Fruit fly (Drosophila melanogaster) whole organism, embryonic: ENCODE data around the gene Ilp7.
A peak's percentile ranks its signal among the peaks of the same experiment; 100 is the strongest.

Source experiments
- Ada2b ChIP-seq: fragments of 200-800 bp; sonication (Bioruptor generic); IDR thresholded peaks from 2 replicates; pipeline ENCODE4 v1.3.6; 2022; ENCODE audit warnings: missing biosample characterization, missing genetic modification characterization
- Atf-2 ChIP-seq: fragments of 200-800 bp; sonication (Bioruptor generic); optimal IDR thresholded peaks from 2 replicates; lab custom pipeline; 2016; ENCODE audit warnings: missing biosample characterization, missing genetic modification characterization
- BEAF-32 ChIP-seq: fragments of 200-800 bp; sonication (Bioruptor generic); optimal IDR thresholded peaks from 3 replicates; lab custom pipeline; 2017; ENCODE audit warnings: missing biosample characterization, missing genetic modification characterization, mild to moderate bottlenecking, moderate library complexity, missing genetic modification reagents
- BtbVII ChIP-seq: fragments of 200-800 bp; sonication (Bioruptor generic); optimal IDR thresholded peaks from 3 replicates; lab custom pipeline; 2017; ENCODE audit warnings: missing biosample characterization, mild to moderate bottlenecking, missing genetic modification characterization
- CG10209 ChIP-seq: fragments of 200-800 bp; sonication (Bioruptor generic); optimal IDR thresholded peaks from 3 replicates; lab custom pipeline; 2017; ENCODE audit warnings: missing biosample characterization, mild to moderate bottlenecking, missing genetic modification characterization, missing genetic modification reagents
- CG11560 ChIP-seq: fragments of 200-800 bp; sonication (Bioruptor generic); IDR thresholded peaks from 3 replicates; pipeline ENCODE4 v1.3.6; 2022; ENCODE audit warnings: missing biosample characterization, missing genetic modification characterization
- CG1792 ChIP-seq: fragments of 200-800 bp; sonication (Bioruptor generic); optimal IDR thresholded peaks from 2 replicates; lab custom pipeline; 2016; ENCODE audit warnings: missing biosample characterization, missing genetic modification characterization
- CG30431 ChIP-seq: fragments of 200-800 bp; sonication (Bioruptor generic); optimal IDR thresholded peaks from 2 replicates; lab custom pipeline; 2017; ENCODE audit warnings: missing biosample characterization, missing genetic modification characterization
- CG4328 ChIP-seq: fragments of 200-800 bp; sonication (Bioruptor generic); optimal IDR thresholded peaks from 3 replicates; lab custom pipeline; 2017; ENCODE audit warnings: missing biosample characterization, missing genetic modification reagents, missing genetic modification characterization
- CG5953 ChIP-seq: fragments of 200-800 bp; sonication (Bioruptor generic); IDR thresholded peaks from 2 replicates; pipeline ENCODE4 v1.3.6; 2022; ENCODE audit warnings: missing biosample characterization, missing genetic modification characterization
- CG6854 ChIP-seq: fragments of 200-800 bp; sonication (Bioruptor generic); optimal IDR thresholded peaks from 3 replicates; lab custom pipeline; 2017; ENCODE audit warnings: missing biosample characterization, mild to moderate bottlenecking, missing genetic modification characterization
- CG7786 ChIP-seq: fragments of 200-800 bp; sonication (Bioruptor generic); optimal IDR thresholded peaks from 2 replicates; lab custom pipeline; 2016; ENCODE audit warnings: missing biosample characterization, missing genetic modification characterization
- CG7839 ChIP-seq: fragments of 200-800 bp; sonication (Bioruptor generic); optimal IDR thresholded peaks from 3 replicates; lab custom pipeline; 2018; ENCODE audit warnings: missing biosample characterization, mild to moderate bottlenecking, missing genetic modification characterization, moderate library complexity
- CG7928 ChIP-seq: fragments of 200-800 bp; sonication (Bioruptor generic); optimal IDR thresholded peaks from 2 replicates; lab custom pipeline; 2017; ENCODE audit warnings: missing biosample characterization, mild to moderate bottlenecking, missing genetic modification characterization
- CG9437 ChIP-seq: fragments of 200-800 bp; sonication (Bioruptor generic); optimal IDR thresholded peaks from 2 replicates; lab custom pipeline; 2018; ENCODE audit warnings: missing biosample characterization, mild to moderate bottlenecking, missing genetic modification characterization
- D19B ChIP-seq: fragments of 200-800 bp; sonication (Bioruptor generic); optimal IDR thresholded peaks from 2 replicates; lab custom pipeline; 2017; ENCODE audit warnings: missing biosample characterization, mild to moderate bottlenecking, missing genetic modification characterization
- Deaf1 ChIP-seq: fragments of 200-800 bp; optimal IDR thresholded peaks from 3 replicates; lab custom pipeline; 2019; ENCODE audit warnings: missing biosample characterization, mild to moderate bottlenecking, missing genetic modification characterization, moderate library complexity
- Doc3 ChIP-seq: fragments of 200-800 bp; sonication (Bioruptor generic); IDR thresholded peaks from 3 replicates; pipeline ENCODE4 v1.3.6; 2022; ENCODE audit warnings: missing biosample characterization, missing genetic modification characterization; ENCODE audit not compliant: partially characterized antibody
- HLH3B ChIP-seq: fragments of 200-800 bp; sonication (Bioruptor generic); IDR thresholded peaks from 2 replicates; pipeline ENCODE4 v1.3.6; 2022; ENCODE audit warnings: missing biosample characterization, missing genetic modification characterization
- Nf-YB ChIP-seq: fragments of 200-800 bp; sonication (Bioruptor generic); optimal IDR thresholded peaks from 3 replicates; lab custom pipeline; 2019; ENCODE audit warnings: missing biosample characterization, mild to moderate bottlenecking, missing genetic modification characterization, moderate library complexity
- Nf-YC ChIP-seq: fragments of 200-800 bp; optimal IDR thresholded peaks from 3 replicates; lab custom pipeline; 2019; ENCODE audit warnings: missing biosample characterization, mild to moderate bottlenecking, missing genetic modification characterization, moderate library complexity
- Oli ChIP-seq: fragments of 200-800 bp; sonication (Bioruptor generic); optimal IDR thresholded peaks from 2 replicates; lab custom pipeline; 2018; ENCODE audit warnings: missing biosample characterization, mild to moderate bottlenecking, missing genetic modification characterization, moderate library complexity
- Scr ChIP-seq: fragments of 200-800 bp; sonication (Bioruptor generic); IDR thresholded peaks from 2 replicates; pipeline ENCODE4 v1.3.6; 2022; ENCODE audit warnings: missing biosample characterization, missing genetic modification characterization; ENCODE audit not compliant: partially characterized antibody
- Taf1 ChIP-seq: fragments of 200-800 bp; sonication (Bioruptor generic); IDR thresholded peaks from 2 replicates; pipeline ENCODE4 v1.3.6; 2022; ENCODE audit warnings: missing biosample characterization, missing genetic modification characterization
- Trl ChIP-seq, 3 experiments: fragments of >200 bp in 2 of 3; fragments of 200-800 bp in 1 of 3; sonication (Bioruptor generic) in 1 of 3; optimal IDR thresholded peaks; 2 replicates in 1 of 3; 3 replicates in 2 of 3; lab custom pipeline; 2016 to 2017; ENCODE audit warnings: missing biosample characterization in 1 of 3, missing genetic modification characterization in 1 of 3
- Vsx1 ChIP-seq: fragments of 200-800 bp; sonication (Bioruptor generic); optimal IDR thresholded peaks from 2 replicates; lab custom pipeline; 2017; ENCODE audit warnings: missing biosample characterization, mild to moderate bottlenecking, missing genetic modification characterization, missing genetic modification reagents
- ab ChIP-seq: fragments of 200-800 bp; sonication (Bioruptor generic); optimal IDR thresholded peaks from 2 replicates; lab custom pipeline; 2016; ENCODE audit warnings: missing biosample characterization, missing genetic modification characterization
- ac ChIP-seq: fragments of 200-800 bp; sonication (Bioruptor generic); optimal IDR thresholded peaks from 3 replicates; lab custom pipeline; 2017; ENCODE audit warnings: missing biosample characterization, mild to moderate bottlenecking, missing genetic modification characterization
- chif ChIP-seq, 2 experiments: fragments of 200-800 bp; sonication (Bioruptor generic); optimal IDR thresholded peaks; 3 replicates each; lab custom pipeline; 2016; ENCODE audit warnings: missing biosample characterization in 2 of 2, missing genetic modification characterization in 2 of 2
- da ChIP-seq: fragments of 200-800 bp; sonication (Bioruptor generic); optimal IDR thresholded peaks from 2 replicates; lab custom pipeline; 2016; ENCODE audit warnings: missing biosample characterization, missing genetic modification characterization
- dan ChIP-seq: fragments of 200-800 bp; sonication (Bioruptor generic); IDR thresholded peaks from 2 replicates; pipeline ENCODE4 v1.3.6; 2022; ENCODE audit warnings: missing biosample characterization, missing genetic modification characterization
- disco-r ChIP-seq: fragments of 200-800 bp; sonication (Bioruptor generic); optimal IDR thresholded peaks from 2 replicates; lab custom pipeline; 2016; ENCODE audit warnings: missing biosample characterization, missing genetic modification characterization
- esg ChIP-seq: fragments of 200-800 bp; sonication (Bioruptor generic); conservative IDR thresholded peaks from 2 replicates; pipeline ENCODE4 v1.3.6; 2022; ENCODE audit warnings: missing biosample characterization, missing genetic modification characterization
- eve ChIP-seq, 2 experiments: fragments of >200 bp; optimal IDR thresholded peaks; 2 replicates each; lab custom pipeline; 2017; ENCODE audit warnings: missing biosample characterization in 2 of 2, missing genetic modification characterization in 2 of 2
- fd96Cb ChIP-seq: fragments of 200-800 bp; sonication (Bioruptor generic); optimal IDR thresholded peaks from 2 replicates; lab custom pipeline; 2018; ENCODE audit warnings: missing biosample characterization, mild to moderate bottlenecking, missing genetic modification characterization, moderate library complexity
- ind ChIP-seq: fragments of 200-800 bp; sonication (Bioruptor generic); optimal IDR thresholded peaks from 3 replicates; lab custom pipeline; 2016; ENCODE audit warnings: missing biosample characterization, missing genetic modification characterization
- kah ChIP-seq: fragments of 200-800 bp; sonication (Bioruptor generic); optimal IDR thresholded peaks from 2 replicates; lab custom pipeline; 2018; ENCODE audit warnings: missing biosample characterization, mild to moderate bottlenecking, missing genetic modification characterization
- ken ChIP-seq: fragments of 200-800 bp; sonication (Bioruptor generic); IDR thresholded peaks from 3 replicates; pipeline ENCODE4 v1.3.6; 2022; ENCODE audit warnings: missing biosample characterization, missing genetic modification characterization
- lola ChIP-seq, 3 experiments: fragments of >200 bp in 2 of 3; fragments of 200-800 bp in 1 of 3; sonication (Bioruptor generic) in 1 of 3; optimal IDR thresholded peaks; 2 replicates each; lab custom pipeline; 2017 to 2019; ENCODE audit warnings: missing biosample characterization in 3 of 3, missing genetic modification characterization in 3 of 3, mild to moderate bottlenecking in 1 of 3, moderate library complexity in 1 of 3
- mam ChIP-seq: fragments of 200-800 bp; sonication (Bioruptor generic); optimal IDR thresholded peaks from 3 replicates; lab custom pipeline; 2016; ENCODE audit warnings: missing biosample characterization, missing genetic modification characterization
- oc ChIP-seq: fragments of 200-800 bp; sonication (Bioruptor generic); optimal IDR thresholded peaks from 2 replicates; lab custom pipeline; 2018; ENCODE audit warnings: missing biosample characterization, mild to moderate bottlenecking, missing genetic modification characterization, moderate library complexity
- pzg ChIP-seq: fragments of 200-800 bp; sonication (Bioruptor generic); optimal IDR thresholded peaks from 3 replicates; lab custom pipeline; 2018; ENCODE audit warnings: missing biosample characterization, mild to moderate bottlenecking, missing genetic modification characterization, moderate library complexity
- sd ChIP-seq: fragments of 200-800 bp; sonication (Bioruptor generic); optimal IDR thresholded peaks from 3 replicates; lab custom pipeline; 2018; ENCODE audit warnings: missing biosample characterization, mild to moderate bottlenecking, missing genetic modification characterization, moderate library complexity
- seq ChIP-seq: fragments of 200-800 bp; sonication (Bioruptor generic); IDR thresholded peaks from 2 replicates; pipeline ENCODE4 v1.3.6; 2022; ENCODE audit warnings: missing biosample characterization, missing genetic modification characterization
- sim ChIP-seq: fragments of 200-800 bp; sonication (Bioruptor generic); IDR thresholded peaks from 2 replicates; pipeline ENCODE4 v1.3.6; 2022; ENCODE audit warnings: missing biosample characterization, missing genetic modification characterization
- tgo ChIP-seq: fragments of 200-800 bp; sonication (Bioruptor generic); IDR thresholded peaks from 3 replicates; pipeline ENCODE4 v1.3.6; 2022; ENCODE audit warnings: missing biosample characterization, missing genetic modification characterization
- tio ChIP-seq: fragments of 200-800 bp; sonication (Bioruptor generic); optimal IDR thresholded peaks from 2 replicates; lab custom pipeline; 2017; ENCODE audit warnings: missing biosample characterization, missing genetic modification characterization, inconsistent platforms
- yki ChIP-seq: fragments of >200 bp; optimal IDR thresholded peaks from 3 replicates; lab custom pipeline; 2018

Gene Ilp7

dm6 chrX:3686469-3687410, 19.3 kb downstream of the Ilp7 start (continued):
- TF ChIP-seq CG7839 (tag; lab: Kevin White, UChicago) = peak; percentile 74
- TF ChIP-seq CG4328 (GFP tag; lab: Kevin White, UChicago) = peak; percentile 26
- TF ChIP-seq HLH3B = peak; percentile 74
- peak; percentile 44 to 62 for TF ChIP-seq Trl (optimal IDR thresholded peaks at IDR 0.05; lab: Kevin White, UChicago)
- peak; percentile 39 for TF ChIP-seq Trl (GFP tag; optimal IDR thresholded peaks at IDR 0.05; lab: Kevin White, UChicago)
- peak in 1 of 2 experiments; percentile 93 for TF ChIP-seq eve (GFP tag; optimal IDR thresholded peaks at IDR 0.05; lab: Kevin White, UChicago)
- TF ChIP-seq disco-r = no peak
- peak; percentile 23 for TF ChIP-seq kah (GFP tag; lab: Kevin White, UChicago)
- TF ChIP-seq CG5953 (GFP tag; lab: Robert Waterston, UW) = peak; percentile 63
- TF ChIP-seq CG11560 (tag; lab: Robert Waterston, UW) = no peak
- peak; percentile 62 for TF ChIP-seq ind (GFP tag; lab: Kevin White, UChicago)
- peak; percentile 32 for TF ChIP-seq oc (tag; lab: Kevin White, UChicago)
- TF ChIP-seq Vsx1 = no peak
- TF ChIP-seq CG6854 = no peak
- peak; percentile 54 for TF ChIP-seq CG10209
- TF ChIP-seq yki (lab: Kevin White, UChicago) = no peak
- 0 out of 2 replicates have a peak, but pooled peaks have one; percentile 25 for TF ChIP-seq seq (GFP tag; lab: Robert Waterston, UW)
- peak; percentile 12 for TF ChIP-seq mam (GFP tag; lab: Kevin White, UChicago)
- TF ChIP-seq Deaf1 = peak; percentile 15
- peak; percentile 32 for TF ChIP-seq CG30431 (GFP tag; lab: Kevin White, UChicago)
- peak; percentile 4; the same call in 1 of the 2 replicates for TF ChIP-seq Ada2b (GFP tag; lab: Robert Waterston, UW)
- peak; percentile 49 for TF ChIP-seq CG1792 (GFP tag; lab: Kevin White, UChicago)
- TF ChIP-seq Scr (GFP tag; lab: Robert Waterston, UW) = no peak
- peak; percentile 78 for TF ChIP-seq ken
- no peak for TF ChIP-seq Taf1 (GFP tag; lab: Robert Waterston, UW)
- TF ChIP-seq Oli (tag; lab: Kevin White, UChicago) = peak; percentile 73
- no peak for TF ChIP-seq Doc3 (GFP tag; lab: Robert Waterston, UW)
- peak; percentile 66 for TF ChIP-seq tgo (GFP tag; lab: Robert Waterston, UW)
- TF ChIP-seq CG9437 (GFP tag; lab: Kevin White, UChicago) = peak; percentile 50
- no peak for TF ChIP-seq ac (GFP tag; lab: Kevin White, UChicago)
- TF ChIP-seq sd (tag; lab: Kevin White, UChicago) = peak; percentile 21
- TF ChIP-seq da = no peak
- peak; percentile 50 for TF ChIP-seq ab
- TF ChIP-seq chif (GFP tag; optimal IDR thresholded peaks at IDR 0.05; lab: Kevin White, UChicago) = peak; percentile 54 to 76
- TF ChIP-seq Nf-YB (GFP tag; lab: Kevin White, UChicago) = peak; percentile 3
- TF ChIP-seq CG7786 (GFP tag; lab: Kevin White, UChicago) = peak; percentile 64
- peak; percentile 49 for TF ChIP-seq BtbVII (GFP tag; lab: Kevin White, UChicago)
- TF ChIP-seq CG7928 (GFP tag; lab: Kevin White, UChicago) = no peak
- peak; percentile 70 for TF ChIP-seq esg (GFP tag; lab: Robert Waterston, UW)
- TF ChIP-seq Nf-YC = peak; percentile 23
- no peak for TF ChIP-seq dan
- peak; percentile 24 for TF ChIP-seq Atf-2 (GFP tag; lab: Kevin White, UChicago)
- no peak for TF ChIP-seq D19B (GFP tag; lab: Kevin White, UChicago)
- TF ChIP-seq BEAF-32 (GFP tag; lab: Kevin White, UChicago) = no peak
- TF ChIP-seq sim = peak; percentile 21; the same call in 1 of the 2 replicates
- TF ChIP-seq tio = no peak
- TF ChIP-seq fd96Cb = peak; percentile 80
- no peak for TF ChIP-seq pzg (GFP tag; lab: Kevin White, UChicago)
- peak in 1 of 3 experiments; percentile 71 for TF ChIP-seq lola (GFP tag; optimal IDR thresholded peaks at IDR 0.05; lab: Kevin White, UChicago)
